Fruit fly (Drosophila melanogaster) whole organism, adult: Measurements from ENCODE around the gene CG15506.

Experiments used
- CG11617 ChIP-seq: fragments of 200-800 bp; sonication (Bioruptor generic); optimal IDR thresholded peaks from 2 replicates; lab custom pipeline; 2017; ENCODE audit warnings: mild to moderate bottlenecking, missing biosample characterization, missing genetic modification reagents, missing genetic modification characterization
- CG12768 ChIP-seq: fragments of 200-800 bp; sonication (Bioruptor generic); optimal IDR thresholded peaks from 2 replicates; lab custom pipeline; 2017; ENCODE audit warnings: missing biosample characterization, missing genetic modification characterization, mild to moderate bottlenecking, moderate library complexity, missing genetic modification reagents
- CG14711 ChIP-seq: fragments of 200-800 bp; sonication (Bioruptor generic); optimal IDR thresholded peaks from 2 replicates; lab custom pipeline; 2018; ENCODE audit warnings: missing biosample characterization, mild to moderate bottlenecking, missing genetic modification characterization, moderate library complexity
- CG1620 ChIP-seq: fragments of 200-800 bp; sonication (Bioruptor generic); optimal IDR thresholded peaks from 2 replicates; lab custom pipeline; 2016; ENCODE audit warnings: missing biosample characterization, missing genetic modification characterization
- CG33017 ChIP-seq: fragments of 200-800 bp; sonication (Bioruptor generic); optimal IDR thresholded peaks from 2 replicates; lab custom pipeline; 2018; ENCODE audit warnings: missing biosample characterization, mild to moderate bottlenecking, missing genetic modification characterization, moderate library complexity
- CG5204 ChIP-seq: fragments of 200-800 bp; sonication (Bioruptor generic); optimal IDR thresholded peaks from 2 replicates; lab custom pipeline; 2016; ENCODE audit warnings: missing biosample characterization, missing genetic modification characterization
- CG7045 ChIP-seq: fragments of 200-800 bp; sonication (Bioruptor generic); optimal IDR thresholded peaks from 2 replicates; lab custom pipeline; 2017; ENCODE audit warnings: missing biosample characterization, mild to moderate bottlenecking, missing genetic modification characterization
- CG7101 ChIP-seq: fragments of 200-800 bp; sonication (Bioruptor generic); optimal IDR thresholded peaks from 2 replicates; lab custom pipeline; 2018; ENCODE audit warnings: missing biosample characterization, mild to moderate bottlenecking, missing genetic modification characterization, moderate library complexity
- Clk ChIP-seq: fragments of 200-800 bp; sonication (Bioruptor generic); optimal IDR thresholded peaks from 2 replicates; lab custom pipeline; 2017; ENCODE audit warnings: missing biosample characterization, missing genetic modification characterization
- Crg-1 ChIP-seq: fragments of 200-800 bp; sonication (Bioruptor generic); optimal IDR thresholded peaks from 2 replicates; lab custom pipeline; 2016; ENCODE audit warnings: missing biosample characterization, missing genetic modification characterization
- Hr96 ChIP-seq: fragments of 200-800 bp; sonication (Bioruptor generic); optimal IDR thresholded peaks from 2 replicates; lab custom pipeline; 2016; ENCODE audit warnings: missing biosample characterization, missing genetic modification characterization
- Mnt ChIP-seq: fragments of 200-800 bp; sonication (Bioruptor generic); optimal IDR thresholded peaks from 2 replicates; lab custom pipeline; 2016; ENCODE audit warnings: missing biosample characterization, mild to moderate bottlenecking, missing genetic modification characterization
- bab1 ChIP-seq: fragments of 200-800 bp; sonication (Bioruptor generic); optimal IDR thresholded peaks from 3 replicates; lab custom pipeline; 2019; ENCODE audit warnings: missing biosample characterization, mild to moderate bottlenecking, missing genetic modification characterization, moderate library complexity
- cic ChIP-seq: fragments of 200-800 bp; sonication (Bioruptor generic); optimal IDR thresholded peaks from 2 replicates; lab custom pipeline; 2017; ENCODE audit warnings: missing biosample characterization, mild to moderate bottlenecking, missing genetic modification characterization, moderate library complexity
- cnc ChIP-seq, 2 experiments: fragments of >200 bp; optimal IDR thresholded peaks; 2 replicates each; lab custom pipeline; 2017
- kay ChIP-seq: fragments of 200-800 bp; sonication (Bioruptor generic); peaks from one replicate; lab custom pipeline; 2016; ENCODE audit warnings: missing biosample characterization, missing genetic modification characterization, borderline replicate concordance
- ovo ChIP-seq: fragments of 200-800 bp; sonication (Bioruptor generic); optimal IDR thresholded peaks from 2 replicates; lab custom pipeline; 2016; ENCODE audit warnings: missing biosample characterization, missing genetic modification characterization
- pad ChIP-seq: fragments of 200-800 bp; sonication (Bioruptor generic); optimal IDR thresholded peaks from 3 replicates; lab custom pipeline; 2017; ENCODE audit warnings: missing biosample characterization, missing genetic modification characterization, mild to moderate bottlenecking, moderate library complexity, missing genetic modification reagents
- tj ChIP-seq: fragments of 200-800 bp; sonication (Bioruptor generic); optimal IDR thresholded peaks from 3 replicates; lab custom pipeline; 2017; ENCODE audit warnings: missing biosample characterization, mild to moderate bottlenecking, missing genetic modification characterization, moderate library complexity
- toe ChIP-seq: fragments of 200-800 bp; sonication (Bioruptor generic); optimal IDR thresholded peaks from 2 replicates; lab custom pipeline; 2016; ENCODE audit warnings: missing biosample characterization, missing genetic modification characterization

The CG15506 gene

dm6 chr3R:29765267-29766095, 47.0 kb downstream of the CG15506 start, which contains the start of gene kay:
Gene kay, plus strand, starts transcription at chr3R:29765995.
- TF ChIP-seq Mnt (GFP tag; lab: Kevin White, UChicago), result no peak
- TF ChIP-seq Clk (GFP tag; lab: Kevin White, UChicago), result no peak
- TF ChIP-seq CG7101 (tag; lab: Kevin White, UChicago), result no peak
- TF ChIP-seq CG12768 (GFP tag; lab: Kevin White, UChicago), result peak; percentile 60
- TF ChIP-seq bab1 (GFP tag; lab: Kevin White, UChicago), result no peak
- TF ChIP-seq Hr96, result peak; percentile 2
- peak; percentile 53 for TF ChIP-seq kay (GFP tag; lab: Kevin White, UChicago)

DNA sequence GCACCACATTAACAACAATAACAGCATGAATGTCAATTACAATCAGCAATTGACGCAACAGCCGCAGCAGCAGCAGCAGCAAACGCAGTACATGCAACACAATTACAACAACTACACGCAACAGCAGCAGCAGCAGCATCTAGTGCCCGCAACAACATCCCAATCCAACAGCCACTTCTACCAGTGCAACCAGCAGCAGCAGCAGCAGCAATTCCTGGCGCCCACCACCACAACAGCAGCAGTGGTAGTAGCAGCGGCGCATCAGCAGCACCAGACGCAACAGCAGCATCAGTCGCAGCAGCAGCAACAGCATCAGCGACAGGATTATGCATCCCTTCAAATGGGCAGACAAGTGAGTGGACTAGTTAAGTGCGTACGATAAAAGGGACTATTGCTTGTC, 48.8 kb downstream of the CG15506 start:
- TF ChIP-seq CG12768 (GFP tag; lab: Kevin White, UChicago) (no peak), CG1620 (GFP tag; lab: Kevin White, UChicago) (no peak), Mnt (GFP tag; lab: Kevin White, UChicago) (no peak), cic (no peak), CG7045 (no peak), CG11617 (GFP tag; lab: Kevin White, UChicago) (no peak), CG5204 (GFP tag; lab: Kevin White, UChicago) (no peak), CG7101 (tag; lab: Kevin White, UChicago) (no peak), Hr96 (no peak), kay (GFP tag; lab: Kevin White, UChicago) (no peak), ovo (GFP tag; lab: Kevin White, UChicago) (no peak), CG33017 (tag; lab: Kevin White, UChicago) (no peak), toe (GFP tag; lab: Kevin White, UChicago) (no peak), bab1 (GFP tag; lab: Kevin White, UChicago) (no peak), Crg-1 (no peak), tj (GFP tag; lab: Kevin White, UChicago) (no peak), cnc (optimal IDR thresholded peaks at IDR 0.05; lab: Kevin White, UChicago) (no peak), pad (no peak), CG14711 (no peak), Clk (GFP tag; lab: Kevin White, UChicago) (no peak)

DNA sequence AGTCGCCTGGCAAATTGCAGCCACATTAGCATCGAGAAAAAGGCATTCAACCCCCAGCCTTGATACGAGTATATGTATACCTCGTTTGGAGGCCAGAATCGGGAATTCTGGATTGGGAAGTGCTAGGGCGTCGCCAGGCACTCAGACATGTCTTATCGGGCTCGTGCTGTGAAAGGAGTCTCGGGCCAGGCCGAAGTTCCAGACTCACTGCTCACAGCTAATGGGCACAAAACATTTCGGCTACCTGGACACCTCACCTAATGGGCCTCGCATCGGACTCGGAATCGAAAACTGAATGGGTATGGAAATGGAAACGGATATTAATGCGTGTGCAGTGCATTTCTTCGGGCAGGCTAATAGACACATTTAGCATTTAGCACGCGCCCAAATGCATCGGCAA, 52.5 kb downstream of the CG15506 start:
- TF ChIP-seq Mnt (GFP tag; lab: Kevin White, UChicago), result no peak
- no peak for TF ChIP-seq kay (GFP tag; lab: Kevin White, UChicago)
- no peak for TF ChIP-seq pad
- TF ChIP-seq Crg-1, result no peak
- TF ChIP-seq cic, result no peak
- no peak for TF ChIP-seq CG12768 (GFP tag; lab: Kevin White, UChicago)
- TF ChIP-seq tj (GFP tag; lab: Kevin White, UChicago), result no peak
- no peak for TF ChIP-seq cnc (optimal IDR thresholded peaks at IDR 0.05; lab: Kevin White, UChicago)
- no peak for TF ChIP-seq toe (GFP tag; lab: Kevin White, UChicago)
- no peak for TF ChIP-seq CG14711
- no peak for TF ChIP-seq bab1 (GFP tag; lab: Kevin White, UChicago)
- TF ChIP-seq Hr96, result no peak
- no peak for TF ChIP-seq CG33017 (tag; lab: Kevin White, UChicago)
- no peak for TF ChIP-seq ovo (GFP tag; lab: Kevin White, UChicago)
- TF ChIP-seq CG7045, result no peak
- TF ChIP-seq CG11617 (GFP tag; lab: Kevin White, UChicago), result no peak
- TF ChIP-seq Clk (GFP tag; lab: Kevin White, UChicago), result no peak

dm6 chr3R:29771645-29772089, 53.2 kb downstream of the CG15506 start:
- TF ChIP-seq Hr96 (no peak), CG11617 (GFP tag; lab: Kevin White, UChicago) (no peak), Crg-1 (no peak), Clk (GFP tag; lab: Kevin White, UChicago) (no peak), bab1 (GFP tag; lab: Kevin White, UChicago) (no peak), CG5204 (GFP tag; lab: Kevin White, UChicago) (no peak), cic (peak; percentile 86), Mnt (GFP tag; lab: Kevin White, UChicago) (peak; percentile 87), CG33017 (tag; lab: Kevin White, UChicago) (peak; percentile 20), CG7101 (tag; lab: Kevin White, UChicago) (no peak)
